Worm (Caenorhabditis elegans) whole organism, late embryonic: ENCODE results near the gene F25H9.2.

Experiments used
- C08G9.2 ChIP-seq: sonication (generic microtip); optimal IDR thresholded peaks from 2 replicates; lab custom pipeline; 2016; ENCODE audit warnings: mild to moderate bottlenecking, missing genetic modification characterization, moderate library complexity, missing compliant biosample characterization
- C38D4.7 ChIP-seq: fragments of 200-800 bp; sonication (Bioruptor generic); optimal IDR thresholded peaks from 2 replicates; lab custom pipeline; 2018; ENCODE audit warnings: mild to moderate bottlenecking, missing genetic modification characterization, moderate library complexity, missing compliant biosample characterization
- K02D7.2 ChIP-seq: sonication (generic microtip); optimal IDR thresholded peaks from 2 replicates; lab custom pipeline; 2017; ENCODE audit warnings: mild to moderate bottlenecking, missing genetic modification characterization, missing compliant biosample characterization
- T23F11.4 ChIP-seq: fragments of 200-800 bp; sonication (Bioruptor generic); optimal IDR thresholded peaks from 2 replicates; lab custom pipeline; 2018; ENCODE audit warnings: mild to moderate bottlenecking, missing genetic modification characterization, missing compliant biosample characterization
- Y22D7AL.16 ChIP-seq: sonication (generic microtip); optimal IDR thresholded peaks from 2 replicates; lab custom pipeline; 2016; ENCODE audit warnings: missing genetic modification characterization, missing compliant biosample characterization
- ahr-1 ChIP-seq: sonication (generic microtip); optimal IDR thresholded peaks from 2 replicates; lab custom pipeline; 2016; ENCODE audit warnings: missing genetic modification characterization, missing compliant biosample characterization
- ama-1 ChIP-seq: fragments of 150-350 bp; optimal IDR thresholded peaks from 2 replicates; lab custom pipeline; 2014
- ceh-14 ChIP-seq: sonication (generic microtip); optimal IDR thresholded peaks from 2 replicates; lab custom pipeline; 2016; ENCODE audit warnings: missing genotype, missing genetic modification characterization, missing compliant biosample characterization
- ceh-18 ChIP-seq: sonication (generic microtip); optimal IDR thresholded peaks from 2 replicates; lab custom pipeline; 2016; ENCODE audit warnings: missing genetic modification characterization, missing compliant biosample characterization
- ceh-19 ChIP-seq: fragments of 200-800 bp; sonication (Bioruptor generic); optimal IDR thresholded peaks from 2 replicates; lab custom pipeline; 2018; ENCODE audit warnings: mild to moderate bottlenecking, missing genetic modification characterization, missing compliant biosample characterization
- ceh-2 ChIP-seq: sonication (generic microtip); optimal IDR thresholded peaks from 2 replicates; lab custom pipeline; 2016; ENCODE audit warnings: missing genotype, missing genetic modification characterization, missing compliant biosample characterization
- ceh-30 ChIP-seq: fragments of 150-350 bp; optimal IDR thresholded peaks from 2 replicates; lab custom pipeline; 2014; ENCODE audit warnings: missing biosample characterization, missing genetic modification characterization
- ceh-34 ChIP-seq: sonication (generic microtip); optimal IDR thresholded peaks from 2 replicates; lab custom pipeline; 2016; ENCODE audit warnings: mild to moderate bottlenecking, missing genetic modification characterization, missing compliant biosample characterization
- ceh-45 ChIP-seq: fragments of 200-800 bp; sonication (Bioruptor generic); IDR thresholded peaks from 2 replicates; pipeline ENCODE4 v1.3.6; 2022; ENCODE audit warnings: missing genetic modification reagents, missing genetic modification characterization, missing compliant biosample characterization
- ceh-48 ChIP-seq: sonication (generic microtip); optimal IDR thresholded peaks from 2 replicates; lab custom pipeline; 2016; ENCODE audit warnings: missing genetic modification characterization, inconsistent platforms, missing compliant biosample characterization
- ceh-6 ChIP-seq: fragments of 200-800 bp; sonication (Bioruptor generic); optimal IDR thresholded peaks from 2 replicates; lab custom pipeline; 2018; ENCODE audit warnings: mild to moderate bottlenecking, missing genetic modification characterization, missing compliant biosample characterization
- ceh-9 ChIP-seq: sonication (generic microtip); optimal IDR thresholded peaks from 2 replicates; lab custom pipeline; 2016; ENCODE audit warnings: mild to moderate bottlenecking, missing genetic modification characterization, inconsistent platforms, missing compliant biosample characterization
- che-1 ChIP-seq: sonication (generic microtip); optimal IDR thresholded peaks from 2 replicates; lab custom pipeline; 2016; ENCODE audit warnings: mild to moderate bottlenecking, missing genetic modification characterization, missing compliant biosample characterization
- dmd-4 ChIP-seq: sonication (generic microtip); optimal IDR thresholded peaks from 2 replicates; lab custom pipeline; 2016; ENCODE audit warnings: borderline replicate concordance, missing genetic modification characterization, missing compliant biosample characterization
- dve-1 ChIP-seq: sonication (generic microtip); optimal IDR thresholded peaks from 2 replicates; lab custom pipeline; 2017; ENCODE audit warnings: antibody characterized with exemption, mild to moderate bottlenecking, missing genetic modification characterization, missing compliant biosample characterization
- elt-2 ChIP-seq: sonication (generic microtip); optimal IDR thresholded peaks from 2 replicates; lab custom pipeline; 2016; ENCODE audit warnings: missing genetic modification reagents, missing genetic modification characterization, missing compliant biosample characterization
- elt-4 ChIP-seq: sonication (generic microtip); optimal IDR thresholded peaks from 2 replicates; lab custom pipeline; 2016; ENCODE audit warnings: missing genetic modification characterization, missing compliant biosample characterization
- ets-4 ChIP-seq: sonication (generic microtip); optimal IDR thresholded peaks from 2 replicates; lab custom pipeline; 2016; ENCODE audit warnings: missing genetic modification characterization, missing compliant biosample characterization
- eyg-1 ChIP-seq: sonication (generic microtip); optimal IDR thresholded peaks from 2 replicates; lab custom pipeline; 2016; ENCODE audit warnings: missing genotype, missing genetic modification characterization, missing compliant biosample characterization
- fkh-10 ChIP-seq: fragments of 150-350 bp; optimal IDR thresholded peaks from 2 replicates; lab custom pipeline; 2014; ENCODE audit warnings: missing biosample characterization, missing genetic modification reagents, missing genetic modification characterization
- hlh-6 ChIP-seq: sonication (generic microtip); optimal IDR thresholded peaks from 2 replicates; lab custom pipeline; 2016; ENCODE audit warnings: missing genotype, missing genetic modification characterization, missing compliant biosample characterization
- hlh-8 ChIP-seq: sonication (generic microtip); optimal IDR thresholded peaks from 2 replicates; lab custom pipeline; 2016; ENCODE audit warnings: missing genotype, missing genetic modification characterization, missing compliant biosample characterization
- lim-6 ChIP-seq: sonication (generic microtip); optimal IDR thresholded peaks from 2 replicates; lab custom pipeline; 2016; ENCODE audit warnings: missing genetic modification characterization, missing compliant biosample characterization
- madf-2 ChIP-seq: sonication (generic microtip); optimal IDR thresholded peaks from 2 replicates; lab custom pipeline; 2017; ENCODE audit warnings: missing genetic modification characterization, missing compliant biosample characterization
- mec-3 ChIP-seq: sonication (generic microtip); optimal IDR thresholded peaks from 2 replicates; lab custom pipeline; 2016; ENCODE audit warnings: borderline replicate concordance, missing genetic modification characterization, missing compliant biosample characterization
- nfya-1 ChIP-seq: sonication (generic microtip); optimal IDR thresholded peaks from 2 replicates; lab custom pipeline; 2017; ENCODE audit warnings: missing genetic modification characterization, mild to moderate bottlenecking, missing compliant biosample characterization, antibody characterized with exemption, moderate library complexity
- nhr-11 ChIP-seq: fragments of 150-350 bp; optimal IDR thresholded peaks from 2 replicates; lab custom pipeline; 2014; ENCODE audit warnings: missing biosample characterization, missing genetic modification characterization
- nhr-232 ChIP-seq: sonication (generic microtip); optimal IDR thresholded peaks from 2 replicates; lab custom pipeline; 2016; ENCODE audit warnings: missing genetic modification characterization, missing compliant biosample characterization
- npax-4 ChIP-seq: sonication (generic microtip); optimal IDR thresholded peaks from 2 replicates; lab custom pipeline; 2016; ENCODE audit warnings: missing genetic modification characterization, missing compliant biosample characterization
- odd-2 ChIP-seq: sonication (generic microtip); optimal IDR thresholded peaks from 2 replicates; lab custom pipeline; 2017; ENCODE audit warnings: antibody characterized with exemption, mild to moderate bottlenecking, missing genetic modification characterization, missing compliant biosample characterization
- pat-9 ChIP-seq: fragments of 200-800 bp; sonication (Bioruptor generic); optimal IDR thresholded peaks from 2 replicates; lab custom pipeline; 2018; ENCODE audit warnings: mild to moderate bottlenecking, missing genetic modification characterization, moderate library complexity, missing compliant biosample characterization
- pqm-1 ChIP-seq: sonication (generic microtip); optimal IDR thresholded peaks from 2 replicates; lab custom pipeline; 2016; ENCODE audit warnings: missing genetic modification characterization, missing compliant biosample characterization
- pros-1 ChIP-seq: fragments of 150-350 bp; optimal IDR thresholded peaks from 2 replicates; lab custom pipeline; 2014; ENCODE audit warnings: missing biosample characterization, missing genetic modification reagents, missing genetic modification characterization
- rnt-1 ChIP-seq: sonication (generic microtip); optimal IDR thresholded peaks from 2 replicates; lab custom pipeline; 2016; ENCODE audit warnings: missing genetic modification characterization, missing compliant biosample characterization
- sdc-2 ChIP-seq: sonication (generic microtip); optimal IDR thresholded peaks from 2 replicates; lab custom pipeline; 2016; ENCODE audit warnings: missing genotype, missing genetic modification characterization, missing compliant biosample characterization
- sox-2 ChIP-seq: fragments of 200-800 bp; sonication (Bioruptor generic); IDR thresholded peaks from 2 replicates; pipeline ENCODE4 v1.3.6; 2022; ENCODE audit warnings: missing genetic modification reagents, missing genetic modification characterization, missing compliant biosample characterization
- syd-9 ChIP-seq: sonication (generic microtip); optimal IDR thresholded peaks from 2 replicates; lab custom pipeline; 2016; ENCODE audit warnings: mild to moderate bottlenecking, missing genetic modification characterization, moderate library complexity, missing compliant biosample characterization
- tbx-2 ChIP-seq: sonication (generic microtip); optimal IDR thresholded peaks from 2 replicates; lab custom pipeline; 2016; ENCODE audit warnings: missing genetic modification characterization, missing compliant biosample characterization
- tbx-7 ChIP-seq: sonication (generic microtip); optimal IDR thresholded peaks from 2 replicates; lab custom pipeline; 2016; ENCODE audit warnings: missing genotype, missing genetic modification characterization, missing compliant biosample characterization
- unc-3 ChIP-seq, 2 experiments: fragments of 200-800 bp in 1 of 2; sonication (Bioruptor generic) in 1 of 2; sonication (generic microtip) in 1 of 2; conservative IDR thresholded peaks in 1 of 2; optimal IDR thresholded peaks in 1 of 2; 2 replicates each; pipeline versions ENCODE4 v1.3.6 to Lab custom; 2016 to 2022; ENCODE audit warnings: missing compliant biosample characterization in 2 of 2, missing genetic modification characterization in 2 of 2, missing genetic modification reagents in 1 of 2
- unc-42 ChIP-seq: sonication (generic microtip); optimal IDR thresholded peaks from 2 replicates; lab custom pipeline; 2016; ENCODE audit warnings: missing genotype, missing genetic modification characterization, missing compliant biosample characterization
- unc-55 ChIP-seq: sonication (generic microtip); optimal IDR thresholded peaks from 2 replicates; lab custom pipeline; 2017; ENCODE audit warnings: missing biosample characterization, missing genetic modification reagents, missing genetic modification characterization
- unc-86 ChIP-seq: sonication (generic microtip); optimal IDR thresholded peaks from 2 replicates; lab custom pipeline; 2016; ENCODE audit warnings: missing genetic modification characterization, missing compliant biosample characterization
- zip-5 ChIP-seq: sonication (generic microtip); optimal IDR thresholded peaks from 2 replicates; lab custom pipeline; 2016; ENCODE audit warnings: missing genetic modification characterization, missing compliant biosample characterization

Gene F25H9.2

DNA sequence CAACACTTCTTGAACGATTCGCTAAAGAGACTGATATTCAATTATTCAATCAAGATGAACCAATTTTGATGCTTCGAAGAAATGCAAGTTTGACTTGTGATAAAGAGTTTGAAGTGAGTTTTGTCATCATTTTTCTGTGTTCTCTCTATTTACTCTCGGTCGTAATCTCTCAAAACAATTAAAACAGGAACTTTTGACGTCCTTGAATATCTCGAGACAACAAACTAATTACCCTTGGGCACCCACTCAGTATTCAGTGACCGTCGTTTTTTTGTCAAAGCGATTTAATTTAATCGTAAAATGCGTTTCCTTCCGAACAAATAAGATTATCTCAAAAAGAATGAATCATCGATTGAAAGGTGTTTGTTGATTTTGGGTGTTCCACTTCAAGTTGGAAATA is 6.2 kb downstream of the F25H9.2 start:
- TF ChIP-seq ceh-6 (GFP tag; lab: Kevin White, UChicago): no peak
- TF ChIP-seq unc-42 (tag; lab: Kevin White, UChicago): no peak
- TF ChIP-seq rnt-1 (tag; lab: Kevin White, UChicago): no peak
- no peak for TF ChIP-seq hlh-6 (tag; lab: Kevin White, UChicago)
- TF ChIP-seq dve-1: no peak
- no peak for TF ChIP-seq tbx-7 (tag; lab: Kevin White, UChicago)
- no peak for TF ChIP-seq ceh-19 (GFP tag; lab: Kevin White, UChicago)
- no peak for TF ChIP-seq che-1 (tag; lab: Kevin White, UChicago)
- TF ChIP-seq nfya-1: no peak
- TF ChIP-seq C08G9.2: no peak
- TF ChIP-seq ama-1 (lab: Kevin White, UChicago): no peak
- TF ChIP-seq C38D4.7 (GFP tag; lab: Kevin White, UChicago): no peak
- TF ChIP-seq tbx-2 (tag; lab: Kevin White, UChicago): no peak
- TF ChIP-seq hlh-8 (tag; lab: Kevin White, UChicago): no peak
- TF ChIP-seq ceh-14 (tag; lab: Kevin White, UChicago): no peak

DNA sequence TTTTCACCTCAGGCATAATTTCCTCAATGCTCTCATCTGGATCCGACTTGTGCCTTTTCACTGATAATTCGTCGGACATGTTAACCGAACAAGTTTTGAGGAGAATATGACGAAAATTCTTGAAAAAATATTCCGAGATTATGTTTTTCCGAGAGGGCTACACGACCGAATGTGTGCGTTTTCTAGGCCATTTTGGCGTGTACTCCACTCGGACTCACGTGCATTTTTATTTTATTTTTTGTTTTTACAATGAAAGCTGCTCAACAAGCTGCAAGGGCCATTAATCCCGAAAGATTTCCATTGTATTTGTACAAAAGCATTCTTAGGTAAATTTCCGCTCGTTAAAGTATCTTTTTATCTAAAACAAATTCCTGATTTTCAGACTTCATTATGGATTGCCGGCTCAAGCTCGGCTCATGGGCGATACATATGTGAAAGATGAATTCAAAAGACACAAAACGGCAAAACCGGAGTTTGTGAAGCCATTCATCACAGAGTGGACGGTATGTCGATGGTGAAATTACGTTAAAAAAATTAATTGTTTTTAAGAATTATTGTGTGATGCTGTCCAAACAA is 10.4 kb downstream of the F25H9.2 start, which contains the start of the genes F25H9.6 and F25H9.7:
TSS of gene F25H9.6 (minus strand) at position 172 of the 576 bp plus-strand sequence.
TSS of gene F25H9.7 (plus strand) at position 187 of the 576 bp plus-strand sequence.
- TF ChIP-seq lim-6 (tag; lab: Kevin White, UChicago) (peak; percentile 86), rnt-1 (tag; lab: Kevin White, UChicago) (peak; percentile 88), unc-3 (GFP tag; conservative IDR thresholded peaks at IDR 0.05; lab: Robert Waterston, UW) (no peak), unc-3 (tag; optimal IDR thresholded peaks at IDR 0.05; lab: Kevin White, UChicago) (no peak), sox-2 (no peak), elt-4 (no peak), ama-1 (lab: Kevin White, UChicago) (no peak), hlh-8 (tag; lab: Kevin White, UChicago) (peak; percentile 92), ceh-48 (tag; lab: Kevin White, UChicago) (no peak), tbx-2 (tag; lab: Kevin White, UChicago) (peak; percentile 95), odd-2 (no peak), ceh-6 (GFP tag; lab: Kevin White, UChicago) (no peak), dmd-4 (tag; lab: Kevin White, UChicago) (peak; percentile 27), syd-9 (peak; percentile 7), K02D7.2 (tag; lab: Kevin White, UChicago) (no peak), unc-42 (tag; lab: Kevin White, UChicago) (peak; percentile 42), ceh-30 (tag; lab: Kevin White, UChicago) (no peak), ceh-14 (tag; lab: Kevin White, UChicago) (peak; percentile 76), pqm-1 (tag; lab: Kevin White, UChicago) (peak; percentile 40), pat-9 (tag; lab: Kevin White, UChicago) (no peak), ets-4 (peak; percentile 96), npax-4 (no peak), sdc-2 (tag; lab: Kevin White, UChicago) (peak; percentile 41), nhr-232 (tag; lab: Kevin White, UChicago) (no peak), mec-3 (tag; lab: Kevin White, UChicago) (peak; percentile 92), ceh-45 (GFP tag; lab: Robert Waterston, UW) (no peak), ahr-1 (tag; lab: Kevin White, UChicago) (peak; percentile 53), madf-2 (tag; lab: Kevin White, UChicago) (no peak), unc-86 (peak; percentile 54), T23F11.4 (GFP tag; lab: Kevin White, UChicago) (no peak), ceh-34 (tag; lab: Kevin White, UChicago) (peak; percentile 62), ceh-9 (tag; lab: Kevin White, UChicago) (no peak), unc-55 (GFP tag; lab: Kevin White, UChicago) (no peak), eyg-1 (tag; lab: Kevin White, UChicago) (peak; percentile 56), zip-5 (tag; lab: Kevin White, UChicago) (peak; percentile 91), ceh-2 (tag; lab: Kevin White, UChicago) (peak; percentile 97), Y22D7AL.16 (tag; lab: Kevin White, UChicago) (no peak), ceh-18 (tag; lab: Kevin White, UChicago) (peak; percentile 33), che-1 (tag; lab: Kevin White, UChicago) (no peak), elt-2 (peak; percentile 64), tbx-7 (tag; lab: Kevin White, UChicago) (peak; percentile 97), nhr-11 (no peak), pros-1 (tag; lab: Kevin White, UChicago) (no peak), fkh-10 (GFP tag; lab: Kevin White, UChicago) (no peak), ceh-19 (GFP tag; lab: Kevin White, UChicago) (no peak)
